Worm (Caenorhabditis elegans) whole organism, L4/young adult: Measurements from ENCODE around the gene srx-137.

Source experiments
- W03F9.2 ChIP-seq: fragments of 150-350 bp; optimal IDR thresholded peaks from 2 replicates; lab custom pipeline; 2014; ENCODE audit warnings: missing biosample characterization, missing genetic modification characterization
- dao-5 ChIP-seq: sonication (generic microtip); optimal IDR thresholded peaks from 2 replicates; lab custom pipeline; 2016; ENCODE audit warnings: missing genotype, missing genetic modification characterization, moderate library complexity, missing compliant biosample characterization
- him-1 ChIP-seq: sonication (generic microtip); optimal IDR thresholded peaks from 2 replicates; lab custom pipeline; 2016; ENCODE audit warnings: missing genotype, missing genetic modification reagents, missing genetic modification characterization, missing compliant biosample characterization

Gene srx-137

DNA sequence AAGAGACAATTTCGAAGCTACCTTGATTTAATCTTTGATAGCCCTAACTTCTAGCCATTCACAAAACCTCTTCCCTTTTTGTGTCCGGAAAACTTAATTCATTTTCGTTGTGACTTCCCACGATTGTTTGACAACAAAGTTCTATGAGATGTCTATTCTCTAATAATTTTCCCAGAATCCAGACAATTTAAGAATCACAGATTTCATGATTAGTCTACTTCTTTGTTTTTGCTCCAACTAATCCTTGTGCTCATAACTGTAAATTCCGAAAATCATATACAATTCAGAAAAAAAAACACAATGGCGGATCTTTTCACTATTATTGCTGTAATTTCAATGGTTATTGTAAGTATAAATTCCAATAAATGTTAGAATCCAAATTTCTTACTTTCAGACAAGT, at the start of gene srx-137:
Gene srx-137, plus strand, starts transcription at position 301 of the 400 bp plus-strand sequence.
- no peak for TF ChIP-seq W03F9.2 (tag; lab: Kevin White, UChicago)
- no peak for TF ChIP-seq dao-5 (tag; lab: Kevin White, UChicago)
- TF ChIP-seq him-1: no peak

- no peak for TF ChIP-seq W03F9.2 (tag; lab: Kevin White, UChicago)
- TF ChIP-seq him-1: no peak
- no peak for TF ChIP-seq dao-5 (tag; lab: Kevin White, UChicago)
These were observed 49.7 kb upstream of the srx-137 start, which contains the start of gene ceh-24 for ce11 chrV:13812931-13813330. TSS of gene ceh-24 (plus strand) at chrV:13813231.

DNA sequence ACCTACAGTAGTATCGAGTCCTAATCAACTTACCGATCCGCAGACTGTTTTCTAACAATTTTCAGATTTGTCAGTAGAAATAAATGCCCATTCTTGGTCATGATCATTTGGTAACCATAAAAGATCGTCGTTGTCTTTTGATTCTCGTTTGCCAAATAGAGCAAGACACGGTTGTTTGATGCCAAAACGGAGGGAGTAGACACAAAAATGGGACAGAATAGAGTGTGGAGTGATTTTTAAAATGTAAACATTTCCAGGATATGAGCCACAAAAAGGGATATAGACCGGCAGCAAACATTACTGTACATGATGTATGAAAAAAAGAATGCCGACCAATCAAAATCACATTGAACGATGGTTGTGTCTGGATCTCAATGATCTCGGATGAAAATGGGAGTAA, 45.7 kb upstream of the srx-137 start, which contains the start of gene F55B12.2:
Gene F55B12.2, minus strand, starts transcription at position 101 of the 400 bp plus-strand sequence.
- no peak for TF ChIP-seq him-1
- TF ChIP-seq dao-5 (tag; lab: Kevin White, UChicago): no peak
- TF ChIP-seq W03F9.2 (tag; lab: Kevin White, UChicago): no peak

DNA sequence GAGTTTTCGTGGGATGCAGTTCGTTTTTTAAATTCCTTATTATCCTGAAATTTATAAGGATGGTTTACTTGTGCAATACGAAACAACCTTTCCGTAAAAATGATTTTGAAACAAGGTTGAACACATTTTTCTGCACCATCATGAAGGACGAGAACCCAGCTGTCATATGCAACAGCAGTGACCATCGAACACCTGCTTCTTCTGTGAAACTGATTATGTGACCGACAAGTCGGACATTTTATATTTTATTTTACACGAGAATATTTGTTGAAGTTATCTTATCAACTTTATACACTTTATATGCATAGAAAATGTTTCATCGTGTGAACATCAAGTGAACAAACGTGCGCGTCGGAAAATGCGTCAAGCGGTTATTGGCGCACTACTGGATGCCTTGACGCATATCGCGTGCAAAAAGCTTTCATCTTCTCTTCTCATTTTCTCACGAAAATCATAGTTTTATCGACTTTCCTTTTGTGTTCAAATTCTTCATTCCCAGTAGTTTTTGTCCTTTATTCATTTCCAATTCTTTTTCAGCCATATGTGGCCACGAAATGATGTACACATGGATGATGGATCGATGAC, 43.7 kb upstream of the srx-137 start, which contains the start of gene sel-10:
Gene sel-10, plus strand, starts transcription at position 538 of the 585 bp plus-strand sequence.
- no peak for TF ChIP-seq dao-5 (tag; lab: Kevin White, UChicago)
- TF ChIP-seq W03F9.2 (tag; lab: Kevin White, UChicago): peak; percentile 44
- TF ChIP-seq him-1: no peak

DNA sequence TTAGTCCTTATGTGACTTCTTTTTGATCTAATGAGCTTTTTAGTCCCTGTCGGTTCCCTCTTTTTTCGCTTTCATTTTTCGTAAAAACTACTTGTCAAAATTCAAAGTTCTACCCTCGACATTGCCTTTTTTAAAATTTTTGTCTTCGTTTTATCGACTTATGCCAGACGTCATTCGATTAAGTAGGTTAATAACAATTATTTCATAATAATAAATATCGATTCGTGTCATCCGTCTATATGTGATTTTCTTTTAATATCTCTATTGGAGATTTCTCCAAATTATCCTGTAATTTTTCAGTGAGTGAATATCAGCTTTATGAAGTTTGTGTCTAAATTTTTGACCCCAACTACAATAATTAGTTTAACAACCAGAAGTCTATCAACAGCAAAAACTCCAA, 39.9 kb upstream of the srx-137 start, which contains the start of gene hpo-31:
Gene hpo-31, plus strand, starts transcription at position 301 of the 400 bp plus-strand sequence.
- TF ChIP-seq dao-5 (tag; lab: Kevin White, UChicago): no peak
- no peak for TF ChIP-seq him-1

DNA sequence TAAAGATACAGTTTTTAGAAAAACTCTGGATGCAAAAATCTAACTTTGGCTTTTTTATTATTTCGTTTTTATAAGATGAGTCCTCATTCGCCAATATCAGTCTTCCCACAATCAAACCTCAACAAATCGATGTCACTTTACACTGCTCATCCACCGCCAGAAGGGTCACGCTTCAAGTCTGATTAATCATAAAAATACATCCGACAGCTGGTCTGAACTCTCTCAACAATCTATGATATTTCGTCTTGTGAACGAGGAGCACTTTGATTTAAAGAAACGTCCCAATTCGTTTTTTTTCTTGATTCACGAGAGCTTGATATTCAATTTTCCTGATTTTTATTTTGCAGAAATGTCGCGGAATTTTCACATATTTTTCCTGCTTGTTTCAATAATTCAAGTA, 34.7 kb upstream of the srx-137 start, which contains the start of gene nrf-5:
Gene nrf-5, plus strand, starts transcription at position 348 of the 400 bp plus-strand sequence.
- no peak for TF ChIP-seq W03F9.2 (tag; lab: Kevin White, UChicago)
- TF ChIP-seq dao-5 (tag; lab: Kevin White, UChicago): no peak
- no peak for TF ChIP-seq him-1

DNA sequence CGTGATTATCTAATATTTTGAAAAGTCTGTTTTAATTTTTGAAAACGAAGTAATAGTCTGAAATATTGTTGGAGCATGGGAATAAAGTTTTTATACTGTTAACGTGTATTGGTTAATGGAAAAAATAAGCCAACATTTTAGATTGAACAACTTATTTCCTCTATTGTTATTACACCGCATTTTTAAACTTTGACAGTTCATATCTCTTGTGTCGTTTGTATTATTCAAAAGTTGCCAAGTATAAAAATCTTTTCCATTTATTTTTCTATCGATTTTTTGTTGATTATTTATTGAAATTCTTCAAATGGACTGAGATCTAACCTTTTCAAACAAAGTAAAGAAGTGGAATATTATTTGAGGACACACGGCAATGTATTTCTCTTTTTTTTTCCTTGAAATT, 31.8 kb upstream of the srx-137 start, which contains the start of gene str-165:
Gene str-165, plus strand, starts transcription at position 301 of the 400 bp plus-strand sequence.
- TF ChIP-seq him-1: no peak
- no peak for TF ChIP-seq W03F9.2 (tag; lab: Kevin White, UChicago)
- TF ChIP-seq dao-5 (tag; lab: Kevin White, UChicago): no peak

DNA sequence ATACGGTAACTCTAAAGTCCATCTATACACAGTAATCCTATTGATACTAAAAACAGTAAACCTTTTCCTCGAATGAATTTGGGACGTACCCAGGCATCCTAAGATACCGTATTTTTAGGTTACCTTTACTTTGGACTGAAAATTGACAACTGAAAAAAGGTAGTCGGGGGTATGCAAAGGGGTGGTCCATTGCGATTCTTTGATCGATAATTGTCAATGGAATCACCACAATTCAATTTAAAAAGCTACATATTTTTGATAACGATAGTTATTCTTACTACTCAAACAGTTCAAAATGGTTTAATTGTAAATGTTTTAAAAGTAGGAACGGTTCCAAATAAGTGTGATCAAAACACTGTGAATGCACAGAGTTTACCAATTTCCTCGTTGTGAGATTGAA, 28.7 kb upstream of the srx-137 start, which contains the start of gene srx-129:
Gene srx-129, plus strand, starts transcription at position 301 of the 400 bp plus-strand sequence.
- no peak for TF ChIP-seq dao-5 (tag; lab: Kevin White, UChicago)
- TF ChIP-seq him-1: no peak
- no peak for TF ChIP-seq W03F9.2 (tag; lab: Kevin White, UChicago)

DNA sequence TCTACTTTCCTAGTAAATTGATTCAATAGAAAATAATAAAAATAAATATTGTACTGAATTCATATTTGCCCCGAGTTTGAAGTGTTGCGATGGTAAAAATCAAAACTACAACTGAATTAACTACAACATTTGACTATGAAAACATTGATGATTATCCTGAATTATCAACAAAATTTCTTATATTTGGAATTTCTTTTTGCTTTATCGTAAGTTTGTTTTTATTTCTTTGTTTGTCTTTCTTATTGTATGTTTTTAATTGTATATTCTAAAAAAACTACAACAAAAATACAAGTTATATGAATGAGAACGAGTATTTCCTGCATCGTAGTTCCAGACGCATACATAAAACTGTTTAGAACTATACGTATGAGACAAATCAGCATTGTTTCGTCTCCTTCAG, 25.4 kb upstream of the srx-137 start, which contains the start of gene srx-128:
Gene srx-128, plus strand, starts transcription at position 301 of the 400 bp plus-strand sequence.
- TF ChIP-seq W03F9.2 (tag; lab: Kevin White, UChicago) (no peak), dao-5 (tag; lab: Kevin White, UChicago) (no peak), him-1 (no peak)

- no peak for TF ChIP-seq him-1
- TF ChIP-seq W03F9.2 (tag; lab: Kevin White, UChicago): no peak
- TF ChIP-seq dao-5 (tag; lab: Kevin White, UChicago): no peak
These were observed 23.2 kb upstream of the srx-137 start, which contains the start of gene F55B12.10 for ce11 chrV:13839433-13839832. TSS of gene F55B12.10 (plus strand) at chrV:13839733.

DNA sequence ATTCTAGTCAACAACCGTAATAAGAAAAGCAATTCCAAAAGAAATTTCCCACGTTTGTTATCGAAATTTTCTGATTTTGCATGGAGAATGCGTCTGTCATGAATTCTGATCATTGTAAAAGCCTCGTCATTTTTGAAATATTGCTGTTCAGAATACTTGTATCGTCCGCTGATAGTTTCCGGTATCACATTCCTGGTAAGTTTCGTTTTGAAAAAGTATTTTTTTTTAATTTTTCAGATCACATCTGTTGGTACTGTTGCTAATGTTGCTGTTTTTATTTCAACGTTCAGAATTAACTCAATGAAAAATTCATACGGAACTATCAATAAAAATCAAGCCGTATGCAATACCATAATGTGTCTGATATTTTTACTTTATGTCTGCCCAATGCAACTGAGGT, 21.7 kb upstream of the srx-137 start, which contains the start of gene srx-17:
Gene srx-17, plus strand, starts transcription at position 301 of the 400 bp plus-strand sequence.
- TF ChIP-seq him-1 (no peak), W03F9.2 (tag; lab: Kevin White, UChicago) (no peak), dao-5 (tag; lab: Kevin White, UChicago) (no peak)

DNA sequence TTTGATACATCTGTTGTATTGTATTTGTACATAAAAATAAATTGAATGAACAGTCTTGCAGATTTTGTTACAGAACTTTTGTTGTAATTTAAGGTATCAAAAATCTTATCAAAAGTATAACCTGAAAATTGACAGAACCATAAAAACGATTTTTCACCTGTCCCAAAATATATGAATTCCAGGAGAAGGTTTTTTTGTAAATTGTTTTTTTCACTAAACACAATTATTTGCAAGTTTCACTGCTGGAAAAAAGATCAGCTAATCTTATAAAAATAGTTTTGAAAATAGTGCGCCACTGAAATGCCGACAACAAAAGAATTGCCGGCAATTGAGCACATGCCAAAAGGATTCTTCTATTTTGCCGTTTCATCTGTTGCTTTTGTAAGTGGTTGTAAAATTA, 19.5 kb upstream of the srx-137 start, which contains the start of gene srx-130:
Gene srx-130, plus strand, starts transcription at position 301 of the 400 bp plus-strand sequence.
- TF ChIP-seq him-1 (no peak), dao-5 (tag; lab: Kevin White, UChicago) (no peak), W03F9.2 (tag; lab: Kevin White, UChicago) (no peak)

ce11 chrV:13845136-13845535, 17.5 kb upstream of the srx-137 start, which contains the start of gene srx-131:
TSS of gene srx-131 (plus strand) at chrV:13845436.
- TF ChIP-seq W03F9.2 (tag; lab: Kevin White, UChicago) (no peak), him-1 (no peak), dao-5 (tag; lab: Kevin White, UChicago) (no peak)

- TF ChIP-seq W03F9.2 (tag; lab: Kevin White, UChicago): no peak
- TF ChIP-seq him-1: no peak
- TF ChIP-seq dao-5 (tag; lab: Kevin White, UChicago): no peak
These were observed 14.2 kb upstream of the srx-137 start, which contains the start of gene srx-133 for ce11 chrV:13848379-13848778. TSS of gene srx-133 (plus strand) at chrV:13848679.
